Fruit fly (Drosophila melanogaster) whole organism, embryonic: ENCODE data around the gene gammaCOP.
A peak's percentile ranks its signal among the peaks of the same experiment; 100 is the strongest.

ENCODE experiments used
- Antp ChIP-seq: fragments of 200-800 bp; sonication (Bioruptor generic); optimal IDR thresholded peaks from 3 replicates; lab custom pipeline; 2016; ENCODE audit warnings: missing biosample characterization, missing genetic modification characterization
- CG12659 ChIP-seq: fragments of 200-800 bp; sonication (Bioruptor generic); optimal IDR thresholded peaks from 3 replicates; lab custom pipeline; 2017; ENCODE audit warnings: mild to moderate bottlenecking, missing biosample characterization, missing genetic modification reagents, missing genetic modification characterization
- CG13123 ChIP-seq: fragments of 200-800 bp; sonication (Bioruptor generic); optimal IDR thresholded peaks from 2 replicates; lab custom pipeline; 2016; ENCODE audit warnings: missing biosample characterization, missing genetic modification characterization
- CG13624 ChIP-seq: fragments of 200-800 bp; sonication (Bioruptor generic); optimal IDR thresholded peaks from 2 replicates; lab custom pipeline; 2016; ENCODE audit warnings: missing biosample characterization, missing genetic modification characterization
- CG13894 ChIP-seq: fragments of 200-800 bp; sonication (Bioruptor generic); optimal IDR thresholded peaks from 3 replicates; lab custom pipeline; 2018; ENCODE audit warnings: missing biosample characterization, mild to moderate bottlenecking, missing genetic modification characterization, moderate library complexity
- CG1602 ChIP-seq: fragments of 200-800 bp; sonication (Bioruptor generic); optimal IDR thresholded peaks from 3 replicates; lab custom pipeline; 2016; ENCODE audit warnings: missing biosample characterization, missing genetic modification characterization
- CG2875 ChIP-seq: fragments of 200-800 bp; sonication (Bioruptor generic); optimal IDR thresholded peaks from 2 replicates; lab custom pipeline; 2017; ENCODE audit warnings: missing biosample characterization, mild to moderate bottlenecking, missing genetic modification characterization, missing genetic modification reagents
- CG31224 ChIP-seq: fragments of 200-800 bp; sonication (Bioruptor generic); IDR thresholded peaks from 2 replicates; pipeline ENCODE4 v1.3.6; 2022; ENCODE audit warnings: missing biosample characterization, missing genetic modification characterization
- CG34376 ChIP-seq: fragments of 200-800 bp; sonication (Bioruptor generic); optimal IDR thresholded peaks from 2 replicates; lab custom pipeline; 2018; ENCODE audit warnings: missing biosample characterization, mild to moderate bottlenecking, missing genetic modification characterization
- CG3838 ChIP-seq: fragments of 200-800 bp; sonication (Bioruptor generic); optimal IDR thresholded peaks from 3 replicates; lab custom pipeline; 2016; ENCODE audit warnings: missing biosample characterization, missing genetic modification characterization
- CG4404 ChIP-seq: fragments of 200-800 bp; sonication (Bioruptor generic); IDR thresholded peaks from 2 replicates; pipeline ENCODE4 v1.3.6; 2022; ENCODE audit warnings: missing biosample characterization, missing genetic modification characterization
- CG6654 ChIP-seq: fragments of 200-800 bp; sonication (Bioruptor generic); optimal IDR thresholded peaks from 2 replicates; lab custom pipeline; 2017; ENCODE audit warnings: missing biosample characterization, mild to moderate bottlenecking, missing genetic modification characterization
- CG7271 ChIP-seq: fragments of 200-800 bp; sonication (Bioruptor generic); optimal IDR thresholded peaks from 2 replicates; lab custom pipeline; 2018; ENCODE audit warnings: missing biosample characterization, mild to moderate bottlenecking, missing genetic modification characterization, moderate library complexity
- CG8281 ChIP-seq: fragments of 200-800 bp; sonication (Bioruptor generic); optimal IDR thresholded peaks from 2 replicates; lab custom pipeline; 2018; ENCODE audit warnings: missing biosample characterization, mild to moderate bottlenecking, missing genetic modification characterization, moderate library complexity
- CG9727 ChIP-seq: fragments of 200-800 bp; sonication (Bioruptor generic); optimal IDR thresholded peaks from 3 replicates; lab custom pipeline; 2017; ENCODE audit warnings: missing biosample characterization, mild to moderate bottlenecking, missing genetic modification characterization
- CG9797 ChIP-seq: fragments of 200-800 bp; sonication (Bioruptor generic); optimal IDR thresholded peaks from 3 replicates; lab custom pipeline; 2018; ENCODE audit warnings: missing biosample characterization, mild to moderate bottlenecking, missing genetic modification characterization
- CG9876 ChIP-seq: fragments of 200-800 bp; sonication (Bioruptor generic); optimal IDR thresholded peaks from 2 replicates; lab custom pipeline; 2016; ENCODE audit warnings: missing biosample characterization, missing genetic modification characterization
- Camta ChIP-seq: fragments of 200-800 bp; sonication (Bioruptor generic); optimal IDR thresholded peaks from 2 replicates; lab custom pipeline; 2016; ENCODE audit warnings: missing biosample characterization, missing genetic modification characterization
- CrebB ChIP-seq: fragments of 200-800 bp; sonication (Bioruptor generic); optimal IDR thresholded peaks from 3 replicates; lab custom pipeline; 2018; ENCODE audit warnings: missing biosample characterization, mild to moderate bottlenecking, missing genetic modification characterization
- GATAe ChIP-seq: fragments of 200-800 bp; sonication (Bioruptor generic); conservative IDR thresholded peaks from 2 replicates; pipeline ENCODE4 v1.3.6; 2022; ENCODE audit warnings: missing biosample characterization, missing genetic modification characterization
- Gug ChIP-seq: fragments of 200-800 bp; sonication (Bioruptor generic); IDR thresholded peaks from 4 replicates; pipeline ENCODE4 v1.3.6; 2022; ENCODE audit warnings: missing biosample characterization, missing genetic modification characterization
- HLH3B ChIP-seq: fragments of 200-800 bp; sonication (Bioruptor generic); IDR thresholded peaks from 2 replicates; pipeline ENCODE4 v1.3.6; 2022; ENCODE audit warnings: missing biosample characterization, missing genetic modification characterization
- HLH54F ChIP-seq: fragments of 200-800 bp; sonication (Bioruptor generic); optimal IDR thresholded peaks from 3 replicates; lab custom pipeline; 2016; ENCODE audit warnings: missing biosample characterization, missing genetic modification characterization
- Kr ChIP-seq: fragments of 200-800 bp; sonication (Bioruptor generic); optimal IDR thresholded peaks from 2 replicates; lab custom pipeline; 2017; ENCODE audit warnings: missing biosample characterization, mild to moderate bottlenecking, missing genetic modification characterization
- Lpt ChIP-seq: fragments of >200 bp; optimal IDR thresholded peaks from 2 replicates; lab custom pipeline; 2018; ENCODE audit warnings: missing biosample characterization, missing genetic modification characterization
- MESR4 ChIP-seq: fragments of 200-800 bp; sonication (Bioruptor generic); optimal IDR thresholded peaks from 2 replicates; lab custom pipeline; 2018; ENCODE audit warnings: missing biosample characterization, mild to moderate bottlenecking, missing genetic modification characterization, moderate library complexity
- Nf-YB ChIP-seq: fragments of 200-800 bp; sonication (Bioruptor generic); optimal IDR thresholded peaks from 3 replicates; lab custom pipeline; 2019; ENCODE audit warnings: missing biosample characterization, mild to moderate bottlenecking, missing genetic modification characterization, moderate library complexity
- Spps ChIP-seq: fragments of 200-800 bp; sonication (Bioruptor generic); optimal IDR thresholded peaks from 2 replicates; lab custom pipeline; 2018; ENCODE audit warnings: missing biosample characterization, mild to moderate bottlenecking, missing genetic modification characterization
- YL-1 ChIP-seq: fragments of 200-800 bp; sonication (Bioruptor generic); optimal IDR thresholded peaks from 3 replicates; lab custom pipeline; 2017; ENCODE audit warnings: missing biosample characterization, mild to moderate bottlenecking, missing genetic modification characterization
- bowl ChIP-seq: fragments of 200-800 bp; sonication (Bioruptor generic); IDR thresholded peaks from 2 replicates; pipeline ENCODE4 v1.3.6; 2022; ENCODE audit warnings: missing biosample characterization, missing genetic modification characterization
- br ChIP-seq: fragments of >200 bp; optimal IDR thresholded peaks from 2 replicates; lab custom pipeline; 2017
- crp ChIP-seq, 2 experiments: fragments of 200-800 bp; sonication (Bioruptor generic); optimal IDR thresholded peaks; 2 replicates in 1 of 2; 3 replicates in 1 of 2; lab custom pipeline; 2017; ENCODE audit warnings: missing biosample characterization in 2 of 2, missing genetic modification characterization in 2 of 2, mild to moderate bottlenecking in 1 of 2, moderate library complexity in 1 of 2
- fd96Cb ChIP-seq: fragments of 200-800 bp; sonication (Bioruptor generic); optimal IDR thresholded peaks from 2 replicates; lab custom pipeline; 2018; ENCODE audit warnings: missing biosample characterization, mild to moderate bottlenecking, missing genetic modification characterization, moderate library complexity
- gcm ChIP-seq: fragments of 200-800 bp; sonication (Bioruptor generic); optimal IDR thresholded peaks from 2 replicates; lab custom pipeline; 2019; ENCODE audit warnings: missing biosample characterization, mild to moderate bottlenecking, missing genetic modification characterization, moderate library complexity
- grn ChIP-seq: fragments of 200-800 bp; sonication (Bioruptor generic); optimal IDR thresholded peaks from 3 replicates; lab custom pipeline; 2017; ENCODE audit warnings: missing biosample characterization, missing genetic modification characterization
- mirr ChIP-seq: fragments of 200-800 bp; sonication (Bioruptor generic); optimal IDR thresholded peaks from 3 replicates; lab custom pipeline; 2018; ENCODE audit warnings: missing biosample characterization, mild to moderate bottlenecking, missing genetic modification characterization
- nau ChIP-seq: fragments of 200-800 bp; sonication (Bioruptor generic); optimal IDR thresholded peaks from 3 replicates; lab custom pipeline; 2017; ENCODE audit warnings: missing biosample characterization, mild to moderate bottlenecking, missing genetic modification characterization, missing genetic modification reagents
- nerfin-1 ChIP-seq: fragments of 200-800 bp; sonication (Bioruptor generic); optimal IDR thresholded peaks from 3 replicates; lab custom pipeline; 2019; ENCODE audit warnings: missing biosample characterization, mild to moderate bottlenecking, missing genetic modification characterization, moderate library complexity
- onecut ChIP-seq: fragments of 200-800 bp; sonication (Bioruptor generic); IDR thresholded peaks from 2 replicates; pipeline ENCODE4 v1.3.6; 2022; ENCODE audit warnings: missing biosample characterization, missing genetic modification characterization
- org-1 ChIP-seq: fragments of 200-800 bp; sonication (Bioruptor generic); optimal IDR thresholded peaks from 2 replicates; lab custom pipeline; 2017; ENCODE audit warnings: missing biosample characterization, missing genetic modification characterization
- p53 ChIP-seq: fragments of 200-800 bp; sonication (Bioruptor generic); optimal IDR thresholded peaks from 2 replicates; lab custom pipeline; 2016; ENCODE audit warnings: missing biosample characterization, missing genetic modification characterization
- pho ChIP-seq: fragments of 200-800 bp; sonication (Bioruptor generic); optimal IDR thresholded peaks from 2 replicates; lab custom pipeline; 2016; ENCODE audit warnings: missing biosample characterization, missing genetic modification characterization
- psq ChIP-seq: fragments of 200-800 bp; sonication (Bioruptor generic); optimal IDR thresholded peaks from 2 replicates; lab custom pipeline; 2017; ENCODE audit warnings: missing biosample characterization, missing genetic modification characterization
- seq ChIP-seq: fragments of 200-800 bp; sonication (Bioruptor generic); IDR thresholded peaks from 2 replicates; pipeline ENCODE4 v1.3.6; 2022; ENCODE audit warnings: missing biosample characterization, missing genetic modification characterization
- tll ChIP-seq, 2 experiments: fragments of 200-800 bp in 1 of 2; fragments of >200 bp in 1 of 2; sonication (Bioruptor generic) in 1 of 2; optimal IDR thresholded peaks; 2 replicates each; lab custom pipeline; 2017 to 2019; ENCODE audit warnings: missing biosample characterization in 2 of 2, missing genetic modification characterization in 2 of 2, mild to moderate bottlenecking in 1 of 2, moderate library complexity in 1 of 2
- toy ChIP-seq: fragments of 200-800 bp; sonication (Bioruptor generic); IDR thresholded peaks from 2 replicates; pipeline ENCODE4 v1.3.6; 2022; ENCODE audit warnings: missing biosample characterization, missing genetic modification characterization
- trh ChIP-seq: fragments of 200-800 bp; sonication (Bioruptor generic); optimal IDR thresholded peaks from 2 replicates; lab custom pipeline; 2016; ENCODE audit warnings: missing biosample characterization, missing genetic modification characterization
- vvl ChIP-seq: fragments of 200-800 bp; sonication (Bioruptor generic); IDR thresholded peaks from 2 replicates; pipeline ENCODE4 v1.3.6; 2022; ENCODE audit warnings: missing biosample characterization, missing genetic modification characterization
- z ChIP-seq: fragments of 200-800 bp; sonication (Bioruptor generic); IDR thresholded peaks from 3 replicates; pipeline ENCODE4 v1.3.6; 2022; ENCODE audit warnings: missing biosample characterization, missing genetic modification characterization
- zfh1 ChIP-seq: fragments of 200-800 bp; sonication (Bioruptor generic); IDR thresholded peaks from 3 replicates; pipeline ENCODE4 v1.3.6; 2022; ENCODE audit warnings: missing biosample characterization, missing genetic modification characterization

gammaCOP gene

dm6 chr3R:31592256-31592879 is 20.4 kb downstream of the gammaCOP start, which contains the start of gene CG1774 (continued):
- TF ChIP-seq Camta (peak; percentile 80), grn (GFP tag; lab: Kevin White, UChicago) (peak; percentile 23), CG31224 (GFP tag; lab: Robert Waterston, UW) (peak; percentile 72), GATAe (peak; percentile 51; the same call in 1 of the 2 replicates), CG9876 (GFP tag; lab: Kevin White, UChicago) (peak; percentile 71), tll (GFP tag; optimal IDR thresholded peaks at IDR 0.05; lab: Kevin White, UChicago) (no peak), pho (GFP tag; lab: Kevin White, UChicago) (peak; percentile 76), Lpt (GFP tag; lab: Kevin White, UChicago) (no peak), nau (GFP tag; lab: Kevin White, UChicago) (peak; percentile 64), Kr (GFP tag; lab: Kevin White, UChicago) (no peak), CG7271 (tag; lab: Kevin White, UChicago) (no peak), CG9797 (GFP tag; lab: Kevin White, UChicago) (no peak), MESR4 (GFP tag; lab: Kevin White, UChicago) (no peak), CG8281 (tag; lab: Kevin White, UChicago) (peak; percentile 43), HLH54F (GFP tag; lab: Kevin White, UChicago) (peak; percentile 85), CG13624 (peak; percentile 91), CG3838 (GFP tag; lab: Kevin White, UChicago) (peak; percentile 31), Gug (GFP tag; lab: Robert Waterston, UW) (peak; percentile 53; the same call in 3 of the 4 replicates), fd96Cb (tag; lab: Kevin White, UChicago) (peak; percentile 56), org-1 (GFP tag; lab: Kevin White, UChicago) (peak; percentile 76), Nf-YB (GFP tag; lab: Kevin White, UChicago) (peak; percentile 31), mirr (GFP tag; lab: Kevin White, UChicago) (peak; percentile 39), YL-1 (GFP tag; lab: Kevin White, UChicago) (peak; percentile 45), z (GFP tag; lab: Robert Waterston, UW) (no peak), vvl (peak; percentile 83), CG6654 (GFP tag; lab: Kevin White, UChicago) (no peak), toy (GFP tag; lab: Robert Waterston, UW) (peak; percentile 65), p53 (GFP tag; lab: Kevin White, UChicago) (peak; percentile 52), crp (GFP tag; optimal IDR thresholded peaks at IDR 0.05; lab: Kevin White, UChicago) (peak in 1 of 2 experiments; percentile 23), seq (GFP tag; lab: Robert Waterston, UW) (peak; percentile 67), Antp (GFP tag; lab: Kevin White, UChicago) (peak; percentile 80), CG12659 (GFP tag; lab: Kevin White, UChicago) (peak; percentile 80), CG13894 (tag; lab: Kevin White, UChicago) (peak; percentile 80), CG2875 (peak; percentile 36), CG4404 (peak; percentile 54), CG1602 (GFP tag; lab: Kevin White, UChicago) (peak; percentile 47), nerfin-1 (tag; lab: Kevin White, UChicago) (no peak), CG9727 (peak; percentile 81), gcm (peak; percentile 33), CrebB (tag; lab: Kevin White, UChicago) (peak; percentile 54), br (no peak), CG34376 (GFP tag; lab: Kevin White, UChicago) (peak; percentile 79), HLH3B (GFP tag; lab: Robert Waterston, UW) (peak; percentile 72), psq (GFP tag; lab: Kevin White, UChicago) (no peak), trh (GFP tag; lab: Kevin White, UChicago) (no peak), zfh1 (GFP tag; lab: Robert Waterston, UW) (peak; percentile 74), onecut (0 out of 2 replicates have a peak, but pooled peaks have one; percentile 22), CG13123 (peak; percentile 11), bowl (GFP tag; lab: Robert Waterston, UW) (0 out of 2 replicates have a peak, but pooled peaks have one; percentile 28), Spps (peak; percentile 20)
